Worm (Caenorhabditis elegans): ENCODE measurements around the gene hif-1.

Gene hif-1

ce11 chrV:20780400-20780799, at the start of gene hif-1:
Gene hif-1 (plus strand): TSS chrV:20780407.
- no peak for TF ChIP-seq mdl-1 (tag; optimal IDR thresholded peaks at IDR 0.05)
- peak; percentile 65 for TF ChIP-seq nfya-1 (tag; optimal IDR thresholded peaks at IDR 0.05; ENCODE audit: insufficient read depth)
- TF ChIP-seq ama-1 (optimal IDR thresholded peaks at IDR 0.05): peak; percentile 65
- no peak for TF ChIP-seq pqm-1 (tag; optimal IDR thresholded peaks at IDR 0.05)
- TF ChIP-seq unc-62 (GFP tag; optimal IDR thresholded peaks at IDR 0.05): no peak
- no peak for TF ChIP-seq nhr-28 (tag; optimal IDR thresholded peaks at IDR 0.05)

DNA sequence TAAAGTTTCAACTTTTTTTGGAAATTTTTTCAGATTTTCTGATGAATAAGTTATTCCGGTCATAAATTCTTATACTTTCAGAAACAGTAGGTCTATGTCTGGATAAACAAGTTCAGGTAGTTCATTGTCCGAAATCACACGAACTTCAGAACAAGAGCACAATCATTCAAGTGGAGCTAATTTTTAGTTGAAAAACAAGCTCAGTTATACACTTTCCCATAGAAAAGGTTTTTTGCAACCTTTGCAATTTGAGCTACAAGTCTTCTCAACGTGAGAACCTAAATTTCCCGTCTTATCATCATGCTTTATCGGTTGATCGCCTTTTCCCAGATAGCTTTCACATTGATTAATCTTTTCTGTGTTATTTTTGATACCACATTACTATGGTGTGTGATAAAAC, 48.4 kb upstream of the hif-1 start, which contains the start of gene srxa-1:
Gene srxa-1 (plus strand): TSS at position 301 of the 400 bp plus-strand sequence.
- no peak for TF ChIP-seq ceh-9 (tag; optimal IDR thresholded peaks at IDR 0.05)
- TF ChIP-seq aly-2 (tag; optimal IDR thresholded peaks at IDR 0.05): no peak
- TF ChIP-seq nhr-67 (tag; optimal IDR thresholded peaks at IDR 0.05): no peak

DNA sequence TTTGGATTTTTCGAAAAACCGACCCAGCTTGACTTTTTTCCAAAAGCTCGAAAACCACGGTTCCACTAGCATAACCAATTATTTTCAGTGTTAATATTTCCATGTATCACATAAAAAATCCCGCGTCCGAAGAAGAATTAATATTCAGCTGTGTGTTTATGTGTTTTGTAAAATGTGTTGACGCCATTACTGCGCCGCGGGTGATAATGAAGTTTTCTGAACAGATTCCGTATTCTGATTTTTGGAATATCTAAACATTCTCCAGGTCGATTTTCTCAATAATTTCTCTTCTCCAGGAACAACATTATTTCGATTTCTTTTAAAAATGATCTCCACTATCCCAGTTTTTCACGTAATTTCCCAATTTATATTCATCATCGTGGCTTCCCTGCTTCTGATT, 45.5 kb upstream of the hif-1 start, which contains the start of gene srxa-6:
Gene srxa-6 (plus strand): TSS at position 301 of the 400 bp plus-strand sequence.
- TF ChIP-seq fos-1 (tag; optimal IDR thresholded peaks at IDR 0.05) (no peak), ztf-4 (tag; optimal IDR thresholded peaks at IDR 0.05) (no peak)

DNA sequence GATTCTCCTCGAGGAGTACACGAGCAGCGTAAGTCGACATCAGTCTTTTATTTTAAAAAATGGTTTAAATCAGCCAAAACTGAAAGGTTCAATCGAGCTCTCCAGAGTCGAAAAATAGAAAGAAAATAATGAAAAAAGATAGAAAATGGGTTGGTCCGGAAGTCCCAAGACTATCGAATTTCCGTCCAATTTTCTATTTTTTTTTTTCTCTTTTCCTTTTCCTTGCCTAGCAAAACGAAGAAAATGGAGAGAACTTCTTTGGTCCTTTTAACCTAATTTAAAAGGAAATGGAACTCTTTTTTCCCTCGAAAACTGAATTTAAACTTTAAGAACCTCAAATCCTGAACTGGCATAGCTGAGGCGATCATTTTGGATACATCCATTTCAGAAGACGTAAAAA, 40.8 kb upstream of the hif-1 start:
- peak; percentile 4 for TF ChIP-seq nfya-1 (tag; optimal IDR thresholded peaks at IDR 0.05; ENCODE audit: insufficient read depth)
- no peak for TF ChIP-seq egl-5 (tag; optimal IDR thresholded peaks at IDR 0.05)

ce11 chrV:20744290-20744837, 35.8 kb upstream of the hif-1 start, which contains the start of gene dnj-25:
Gene dnj-25 (minus strand): TSS chrV:20744346.
- TF ChIP-seq sea-2 (GFP tag; optimal IDR thresholded peaks at IDR 0.05): no peak
- TF ChIP-seq nhr-43 (tag; optimal IDR thresholded peaks at IDR 0.05; ENCODE audit: poor library complexity, severe bottlenecking): no peak
- TF ChIP-seq hmg-11 (tag; optimal IDR thresholded peaks at IDR 0.05): peak; percentile 39
- TF ChIP-seq pha-4 (tag; optimal IDR thresholded peaks at IDR 0.05): peak; percentile 59
- TF ChIP-seq egl-27 (tag; optimal IDR thresholded peaks at IDR 0.05): no peak
- TF ChIP-seq aly-2 (tag; optimal IDR thresholded peaks at IDR 0.05): no peak
- peak; percentile 19 for TF ChIP-seq lin-15B (tag; optimal IDR thresholded peaks at IDR 0.05)
- peak; percentile 25 for TF ChIP-seq nfya-1 (tag; optimal IDR thresholded peaks at IDR 0.05; ENCODE audit: insufficient read depth)
- TF ChIP-seq ama-1 (optimal IDR thresholded peaks at IDR 0.05): peak; percentile 13

- TF ChIP-seq ceh-28 (tag; optimal IDR thresholded peaks at IDR 0.05) (no peak), elt-1 (tag; optimal IDR thresholded peaks at IDR 0.05) (no peak), skn-1 (tag; optimal IDR thresholded peaks at IDR 0.05) (no peak), ztf-4 (tag; optimal IDR thresholded peaks at IDR 0.05) (no peak), aly-2 (tag; optimal IDR thresholded peaks at IDR 0.05) (no peak), ceh-9 (tag; optimal IDR thresholded peaks at IDR 0.05) (no peak), nfya-1 (tag; optimal IDR thresholded peaks at IDR 0.05; ENCODE audit: insufficient read depth) (no peak), pqm-1 (tag; optimal IDR thresholded peaks at IDR 0.05) (no peak), nhr-237 (tag; optimal IDR thresholded peaks at IDR 0.05) (no peak), lin-39 (tag; optimal IDR thresholded peaks at IDR 0.05) (no peak), nhr-25 (tag; optimal IDR thresholded peaks at IDR 0.05) (no peak)
Observed at ce11 chrV:20745278-20745677, 34.9 kb upstream of the hif-1 start.

- TF ChIP-seq skn-1 (tag; optimal IDR thresholded peaks at IDR 0.05) (no peak), egl-27 (tag; optimal IDR thresholded peaks at IDR 0.05) (no peak), nhr-25 (tag; optimal IDR thresholded peaks at IDR 0.05) (no peak), ceh-28 (tag; optimal IDR thresholded peaks at IDR 0.05) (no peak), fos-1 (tag; optimal IDR thresholded peaks at IDR 0.05) (no peak), aly-2 (tag; optimal IDR thresholded peaks at IDR 0.05) (no peak), nhr-28 (tag; optimal IDR thresholded peaks at IDR 0.05) (no peak), unc-39 (tag; optimal IDR thresholded peaks at IDR 0.05) (no peak), pqm-1 (tag; optimal IDR thresholded peaks at IDR 0.05) (no peak), pha-4 (tag; optimal IDR thresholded peaks at IDR 0.05) (no peak), nhr-11 (tag; optimal IDR thresholded peaks at IDR 0.05) (no peak)
Observed at ce11 chrV:20746805-20747204, 33.4 kb upstream of the hif-1 start.

DNA sequence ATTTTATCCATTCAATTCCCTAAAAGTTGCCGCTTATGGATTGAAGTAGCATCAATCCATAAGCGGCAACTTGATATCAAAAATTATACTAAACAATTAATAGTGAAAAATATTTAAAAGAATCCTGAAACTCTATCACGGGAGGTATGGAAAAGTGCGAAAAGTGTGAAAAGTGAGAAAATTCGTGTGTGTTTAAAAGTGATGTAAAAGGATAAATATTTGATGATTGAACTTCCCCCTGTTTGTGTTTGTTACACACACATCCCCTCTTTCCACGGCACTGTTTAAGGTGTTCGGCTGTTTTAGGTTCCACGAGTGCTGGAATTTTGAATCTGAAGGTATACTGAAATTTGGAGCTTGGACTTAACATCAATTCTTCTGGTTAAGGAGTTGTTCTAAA, 32.2 kb upstream of the hif-1 start:
- TF ChIP-seq aly-2 (tag; optimal IDR thresholded peaks at IDR 0.05) (no peak), R02D3.7 (tag; optimal IDR thresholded peaks at IDR 0.05) (no peak), ZK546.5 (tag; optimal IDR thresholded peaks at IDR 0.05) (no peak), nhr-67 (tag; optimal IDR thresholded peaks at IDR 0.05) (no peak), eor-1 (tag; optimal IDR thresholded peaks at IDR 0.05) (no peak), daf-12 (tag; optimal IDR thresholded peaks at IDR 0.05) (no peak), unc-62 (GFP tag; optimal IDR thresholded peaks at IDR 0.05) (no peak), ztf-4 (tag; optimal IDR thresholded peaks at IDR 0.05) (no peak), nfya-1 (tag; optimal IDR thresholded peaks at IDR 0.05; ENCODE audit: insufficient read depth) (no peak), snpc-4 (tag; optimal IDR thresholded peaks at IDR 0.05) (no peak), lsy-12 (tag; optimal IDR thresholded peaks at IDR 0.05) (no peak), nhr-28 (tag; optimal IDR thresholded peaks at IDR 0.05) (no peak), skn-1 (tag; optimal IDR thresholded peaks at IDR 0.05) (no peak), ztf-11 (tag; optimal IDR thresholded peaks at IDR 0.05) (no peak)

Measured in whole organism, L3 larva.